Fruit fly (Drosophila melanogaster) whole organism, embryonic: Measurements from ENCODE around the gene CG3339.
A peak's percentile ranks its signal among the peaks of the same experiment; 100 is the strongest.

Experiments used
- B-H1 ChIP-seq: fragments of 200-800 bp; sonication (Bioruptor generic); IDR thresholded peaks from 3 replicates; pipeline ENCODE4 v1.3.6; 2022; ENCODE audit warnings: missing biosample characterization, missing genetic modification characterization
- Bteb2 ChIP-seq: fragments of 200-800 bp; sonication (Bioruptor generic); optimal IDR thresholded peaks from 2 replicates; lab custom pipeline; 2016; ENCODE audit warnings: missing biosample characterization, missing genetic modification characterization
- CG10209 ChIP-seq: fragments of 200-800 bp; sonication (Bioruptor generic); optimal IDR thresholded peaks from 3 replicates; lab custom pipeline; 2017; ENCODE audit warnings: missing biosample characterization, mild to moderate bottlenecking, missing genetic modification characterization, missing genetic modification reagents
- CG11398 ChIP-seq: fragments of 200-800 bp; sonication (Bioruptor generic); optimal IDR thresholded peaks from 2 replicates; lab custom pipeline; 2016; ENCODE audit warnings: missing biosample characterization, missing genetic modification characterization
- CG12219 ChIP-seq: fragments of 200-800 bp; sonication (Bioruptor generic); optimal IDR thresholded peaks from 3 replicates; lab custom pipeline; 2018; ENCODE audit warnings: missing biosample characterization, mild to moderate bottlenecking, missing genetic modification characterization
- CG12299 ChIP-seq: fragments of 200-800 bp; sonication (Bioruptor generic); optimal IDR thresholded peaks from 2 replicates; lab custom pipeline; 2018; ENCODE audit warnings: missing biosample characterization, mild to moderate bottlenecking, missing genetic modification characterization
- CG12391 ChIP-seq: fragments of 200-800 bp; sonication (Bioruptor generic); optimal IDR thresholded peaks from 3 replicates; lab custom pipeline; 2018; ENCODE audit warnings: missing biosample characterization, mild to moderate bottlenecking, missing genetic modification characterization, moderate library complexity
- CG14441 ChIP-seq: fragments of 200-800 bp; sonication (Bioruptor generic); IDR thresholded peaks from 2 replicates; pipeline ENCODE4 v1.3.6; 2022; ENCODE audit warnings: missing biosample characterization, missing genetic modification characterization
- CG17612 ChIP-seq: fragments of 200-800 bp; sonication (Bioruptor generic); IDR thresholded peaks from 2 replicates; pipeline ENCODE4 v1.3.6; 2022; ENCODE audit warnings: missing biosample characterization, missing genetic modification characterization
- CG2116 ChIP-seq: fragments of 200-800 bp; sonication (Bioruptor generic); optimal IDR thresholded peaks from 3 replicates; lab custom pipeline; 2018; ENCODE audit warnings: missing biosample characterization, mild to moderate bottlenecking, missing genetic modification characterization
- CG32532 ChIP-seq: fragments of 200-800 bp; sonication (Bioruptor generic); IDR thresholded peaks from 2 replicates; pipeline ENCODE4 v1.3.6; 2022; ENCODE audit warnings: missing biosample characterization, missing genetic modification characterization
- CG34224 ChIP-seq: fragments of 200-800 bp; sonication (Bioruptor generic); IDR thresholded peaks from 3 replicates; pipeline ENCODE4 v1.3.6; 2022; ENCODE audit warnings: missing biosample characterization, missing genetic modification characterization; ENCODE audit not compliant: partially characterized antibody
- CG4360 ChIP-seq: fragments of 200-800 bp; sonication (Bioruptor generic); IDR thresholded peaks from 2 replicates; pipeline ENCODE4 v1.3.6; 2022; ENCODE audit warnings: missing biosample characterization, missing genetic modification characterization
- CG7271 ChIP-seq: fragments of 200-800 bp; sonication (Bioruptor generic); optimal IDR thresholded peaks from 2 replicates; lab custom pipeline; 2018; ENCODE audit warnings: missing biosample characterization, mild to moderate bottlenecking, missing genetic modification characterization, moderate library complexity
- CG8388 ChIP-seq: fragments of 200-800 bp; sonication (Bioruptor generic); optimal IDR thresholded peaks from 2 replicates; lab custom pipeline; 2019; ENCODE audit warnings: missing biosample characterization, mild to moderate bottlenecking, missing genetic modification characterization, moderate library complexity
- CG9797 ChIP-seq: fragments of 200-800 bp; sonication (Bioruptor generic); optimal IDR thresholded peaks from 3 replicates; lab custom pipeline; 2018; ENCODE audit warnings: missing biosample characterization, mild to moderate bottlenecking, missing genetic modification characterization
- D ChIP-seq, 2 experiments: fragments of 200-800 bp in 1 of 2; fragments of >200 bp in 1 of 2; sonication (Bioruptor generic) in 1 of 2; optimal IDR thresholded peaks; 2 replicates in 1 of 2; 3 replicates in 1 of 2; lab custom pipeline; 2017; ENCODE audit warnings: mild to moderate bottlenecking in 1 of 2, missing biosample characterization in 1 of 2, missing genetic modification characterization in 1 of 2, missing genetic modification reagents in 1 of 2
- Dref ChIP-seq: fragments of 200-800 bp; sonication (Bioruptor generic); IDR thresholded peaks from 2 replicates; pipeline ENCODE4 v1.3.6; 2022; ENCODE audit warnings: missing biosample characterization, missing genetic modification characterization
- Elba2 ChIP-seq: fragments of 200-800 bp; sonication (Bioruptor generic); optimal IDR thresholded peaks from 3 replicates; lab custom pipeline; 2016; ENCODE audit warnings: missing biosample characterization, missing genetic modification characterization
- GATAe ChIP-seq: fragments of 200-800 bp; sonication (Bioruptor generic); conservative IDR thresholded peaks from 2 replicates; pipeline ENCODE4 v1.3.6; 2022; ENCODE audit warnings: missing biosample characterization, missing genetic modification characterization
- Mes4 ChIP-seq: fragments of 200-800 bp; sonication (Bioruptor generic); optimal IDR thresholded peaks from 2 replicates; lab custom pipeline; 2016; ENCODE audit warnings: missing biosample characterization, missing genetic modification characterization
- Nf-YA ChIP-seq: fragments of 200-800 bp; sonication (Bioruptor generic); IDR thresholded peaks from 2 replicates; pipeline ENCODE4 v1.3.6; 2022; ENCODE audit warnings: missing biosample characterization, missing genetic modification characterization
- NfI ChIP-seq: fragments of 200-800 bp; sonication (Bioruptor generic); optimal IDR thresholded peaks from 3 replicates; lab custom pipeline; 2018; ENCODE audit warnings: missing biosample characterization, mild to moderate bottlenecking, missing genetic modification characterization, moderate library complexity
- Oli ChIP-seq: fragments of 200-800 bp; sonication (Bioruptor generic); optimal IDR thresholded peaks from 2 replicates; lab custom pipeline; 2018; ENCODE audit warnings: missing biosample characterization, mild to moderate bottlenecking, missing genetic modification characterization, moderate library complexity
- Opbp ChIP-seq: fragments of 200-800 bp; sonication (Bioruptor generic); IDR thresholded peaks from 3 replicates; pipeline ENCODE4 v1.3.6; 2022; ENCODE audit warnings: missing biosample characterization, missing genetic modification characterization; ENCODE audit not compliant: partially characterized antibody
- Pdp1 ChIP-seq, 2 experiments: fragments of 200-800 bp; sonication (Bioruptor generic); optimal IDR thresholded peaks; 3 replicates each; lab custom pipeline; 2016; ENCODE audit warnings: missing biosample characterization in 2 of 2, missing genetic modification characterization in 2 of 2, mild to moderate bottlenecking in 1 of 2, moderate library complexity in 1 of 2
- Rx ChIP-seq: fragments of 200-800 bp; sonication (Bioruptor generic); IDR thresholded peaks from 2 replicates; pipeline ENCODE4 v1.3.6; 2022; ENCODE audit warnings: missing biosample characterization, missing genetic modification characterization
- Stat92E ChIP-seq, 3 experiments: fragments of >200 bp in 2 of 3; fragments of 200-800 bp in 1 of 3; sonication (Bioruptor generic) in 1 of 3; optimal IDR thresholded peaks; 2 replicates each; lab custom pipeline; 2017 to 2019; ENCODE audit warnings: missing biosample characterization in 3 of 3, missing genetic modification characterization in 3 of 3, mild to moderate bottlenecking in 1 of 3, moderate library complexity in 1 of 3
- YL-1 ChIP-seq: fragments of 200-800 bp; sonication (Bioruptor generic); optimal IDR thresholded peaks from 3 replicates; lab custom pipeline; 2017; ENCODE audit warnings: missing biosample characterization, mild to moderate bottlenecking, missing genetic modification characterization
- ara ChIP-seq: fragments of 200-800 bp; sonication (Bioruptor generic); IDR thresholded peaks from 2 replicates; pipeline ENCODE4 v1.3.6; 2022; ENCODE audit warnings: missing biosample characterization, missing genetic modification characterization
- ash1 ChIP-seq: fragments of 200-800 bp; sonication (Bioruptor generic); optimal IDR thresholded peaks from 2 replicates; lab custom pipeline; 2018; ENCODE audit warnings: missing biosample characterization, mild to moderate bottlenecking, missing genetic modification characterization
- bcd ChIP-seq: fragments of 200-800 bp; sonication (Bioruptor generic); optimal IDR thresholded peaks from 2 replicates; lab custom pipeline; 2017; ENCODE audit warnings: missing biosample characterization, mild to moderate bottlenecking, missing genetic modification characterization
- chif ChIP-seq, 2 experiments: fragments of 200-800 bp; sonication (Bioruptor generic); optimal IDR thresholded peaks; 3 replicates each; lab custom pipeline; 2016; ENCODE audit warnings: missing biosample characterization in 2 of 2, missing genetic modification characterization in 2 of 2
- chn ChIP-seq: fragments of 200-800 bp; sonication (Bioruptor generic); optimal IDR thresholded peaks from 2 replicates; lab custom pipeline; 2016; ENCODE audit warnings: missing biosample characterization, missing genetic modification characterization
- crc ChIP-seq: fragments of 200-800 bp; sonication (Bioruptor generic); optimal IDR thresholded peaks from 2 replicates; lab custom pipeline; 2016; ENCODE audit warnings: missing biosample characterization, missing genetic modification characterization
- dimm ChIP-seq: fragments of 200-800 bp; sonication (Bioruptor generic); IDR thresholded peaks from 2 replicates; pipeline ENCODE4 v1.3.6; 2022; ENCODE audit warnings: missing biosample characterization, missing genetic modification characterization
- emc ChIP-seq: fragments of 200-800 bp; sonication (Bioruptor generic); optimal IDR thresholded peaks from 2 replicates; lab custom pipeline; 2016; ENCODE audit warnings: missing biosample characterization, missing genetic modification characterization
- grau ChIP-seq: fragments of 200-800 bp; optimal IDR thresholded peaks from 3 replicates; lab custom pipeline; 2019; ENCODE audit warnings: missing biosample characterization, mild to moderate bottlenecking, missing genetic modification characterization, moderate library complexity
- gro ChIP-seq: fragments of 200-800 bp; sonication (Bioruptor generic); optimal IDR thresholded peaks from 2 replicates; lab custom pipeline; 2016; ENCODE audit warnings: missing biosample characterization, missing genetic modification characterization
- kay ChIP-seq: fragments of 200-800 bp; sonication (Bioruptor generic); optimal IDR thresholded peaks from 2 replicates; lab custom pipeline; 2016; ENCODE audit warnings: missing biosample characterization, missing genetic modification characterization
- lbe ChIP-seq: fragments of 200-800 bp; sonication (Bioruptor generic); optimal IDR thresholded peaks from 2 replicates; lab custom pipeline; 2016; ENCODE audit warnings: missing biosample characterization, mild to moderate bottlenecking, missing genetic modification characterization
- nmo ChIP-seq: fragments of 200-800 bp; sonication (Bioruptor generic); optimal IDR thresholded peaks from 2 replicates; lab custom pipeline; 2018; ENCODE audit warnings: missing biosample characterization, mild to moderate bottlenecking, missing genetic modification characterization, moderate library complexity
- odd ChIP-seq: fragments of 200-800 bp; sonication (Bioruptor generic); optimal IDR thresholded peaks from 2 replicates; lab custom pipeline; 2017; ENCODE audit warnings: missing biosample characterization, mild to moderate bottlenecking, missing genetic modification characterization
- pho ChIP-seq: fragments of 200-800 bp; sonication (Bioruptor generic); optimal IDR thresholded peaks from 2 replicates; lab custom pipeline; 2016; ENCODE audit warnings: missing biosample characterization, missing genetic modification characterization
- scrt ChIP-seq: fragments of 200-800 bp; sonication (Bioruptor generic); optimal IDR thresholded peaks from 2 replicates; lab custom pipeline; 2018; ENCODE audit warnings: missing biosample characterization, mild to moderate bottlenecking, missing genetic modification characterization, moderate library complexity
- sens-2 ChIP-seq: fragments of 200-800 bp; sonication (Bioruptor generic); IDR thresholded peaks from 2 replicates; pipeline ENCODE4 v1.3.6; 2022; ENCODE audit warnings: missing biosample characterization, missing genetic modification characterization
- stwl ChIP-seq: fragments of 200-800 bp; sonication (Bioruptor generic); optimal IDR thresholded peaks from 3 replicates; lab custom pipeline; 2018; ENCODE audit warnings: missing biosample characterization, mild to moderate bottlenecking, missing genetic modification characterization, moderate library complexity

CG3339 gene

dm6 chr3R:27288202-27289135 lies 33.7 kb downstream of the CG3339 start, which contains the start of the genes bigmax and Hmu (continued):
- TF ChIP-seq CG4360 (GFP tag; lab: Robert Waterston, UW) (no peak), Oli (tag; lab: Kevin White, UChicago) (peak; percentile 68), nmo (GFP tag; lab: Kevin White, UChicago) (peak; percentile 94), Bteb2 (peak; percentile 88), scrt (GFP tag; lab: Kevin White, UChicago) (peak; percentile 72), ash1 (no peak), CG14441 (peak; percentile 91), YL-1 (GFP tag; lab: Kevin White, UChicago) (peak; percentile 94), Rx (GFP tag; lab: Robert Waterston, UW) (peak; percentile 56; the same call in 1 of the 2 replicates), CG12219 (GFP tag; lab: Kevin White, UChicago) (peak; percentile 51), CG8388 (GFP tag; lab: Kevin White, UChicago) (peak; percentile 74), CG11398 (GFP tag; lab: Kevin White, UChicago) (peak; percentile 31), Stat92E (GFP tag; optimal IDR thresholded peaks at IDR 0.05; lab: Kevin White, UChicago) (peak in 1 of 3 experiments; percentile 68), Mes4 (GFP tag; lab: Kevin White, UChicago) (peak; percentile 66), CG7271 (tag; lab: Kevin White, UChicago) (peak; percentile 63), NfI (GFP tag; lab: Kevin White, UChicago) (peak; percentile 79), Dref (GFP tag; lab: Robert Waterston, UW) (peak; percentile 67), grau (tag; lab: Kevin White, UChicago) (peak; percentile 85), ara (peak; percentile 74), dimm (GFP tag; lab: Robert Waterston, UW) (peak; percentile 15; the same call in 1 of the 2 replicates), lbe (GFP tag; lab: Kevin White, UChicago) (peak; percentile 55), GATAe (GFP tag; lab: Robert Waterston, UW) (peak; percentile 77), chn (GFP tag; lab: Kevin White, UChicago) (peak; percentile 79), Opbp (peak; percentile 86), B-H1 (GFP tag; lab: Robert Waterston, UW) (peak; percentile 74), Pdp1 (GFP tag; optimal IDR thresholded peaks at IDR 0.05; lab: Kevin White, UChicago) (peak; percentile 82 to 85), sens-2 (GFP tag; lab: Robert Waterston, UW) (0 out of 2 replicates have a peak, but pooled peaks have one; percentile 21), stwl (peak; percentile 80), Elba2 (GFP tag; lab: Kevin White, UChicago) (no peak), crc (GFP tag; lab: Kevin White, UChicago) (peak; percentile 88), CG34224 (GFP tag; lab: Robert Waterston, UW) (peak; percentile 94), CG9797 (GFP tag; lab: Kevin White, UChicago) (peak; percentile 95), D (optimal IDR thresholded peaks at IDR 0.05; lab: Kevin White, UChicago) (no peak), D (GFP tag; optimal IDR thresholded peaks at IDR 0.05; lab: Kevin White, UChicago) (peak; percentile 53), CG12391 (tag; lab: Kevin White, UChicago) (peak; percentile 91), gro (GFP tag; lab: Kevin White, UChicago) (peak; percentile 91), chif (GFP tag; optimal IDR thresholded peaks at IDR 0.05; lab: Kevin White, UChicago) (peak; percentile 87 to 89), CG10209 (GFP tag; lab: Kevin White, UChicago) (peak; percentile 76), bcd (peak; percentile 73), Nf-YA (peak; percentile 45; the same call in 1 of the 2 replicates), odd (GFP tag; lab: Kevin White, UChicago) (peak; percentile 36), CG17612 (GFP tag; lab: Robert Waterston, UW) (peak; percentile 22; the same call in 1 of the 2 replicates), kay (peak; percentile 77), CG12299 (peak; percentile 27), CG2116 (GFP tag; lab: Kevin White, UChicago) (peak; percentile 78), emc (GFP tag; lab: Kevin White, UChicago) (peak; percentile 81), CG32532 (peak; percentile 91), pho (peak; percentile 93)
